Fruit fly (Drosophila melanogaster) whole organism, adult: ENCODE results near the gene elg1.

ENCODE experiments used
- CG33017 ChIP-seq: fragments of 200-800 bp; sonication (Bioruptor generic); optimal IDR thresholded peaks from 2 replicates; lab custom pipeline; 2018; ENCODE audit warnings: missing biosample characterization, mild to moderate bottlenecking, missing genetic modification characterization, moderate library complexity
- CG5204 ChIP-seq: fragments of 200-800 bp; sonication (Bioruptor generic); optimal IDR thresholded peaks from 2 replicates; lab custom pipeline; 2016; ENCODE audit warnings: missing biosample characterization, missing genetic modification characterization
- CG7101 ChIP-seq: fragments of 200-800 bp; sonication (Bioruptor generic); optimal IDR thresholded peaks from 2 replicates; lab custom pipeline; 2018; ENCODE audit warnings: missing biosample characterization, mild to moderate bottlenecking, missing genetic modification characterization, moderate library complexity
- Clk ChIP-seq: fragments of 200-800 bp; sonication (Bioruptor generic); optimal IDR thresholded peaks from 2 replicates; lab custom pipeline; 2017; ENCODE audit warnings: missing biosample characterization, missing genetic modification characterization
- Crg-1 ChIP-seq: fragments of 200-800 bp; sonication (Bioruptor generic); optimal IDR thresholded peaks from 2 replicates; lab custom pipeline; 2016; ENCODE audit warnings: missing biosample characterization, missing genetic modification characterization
- cic ChIP-seq: fragments of 200-800 bp; sonication (Bioruptor generic); optimal IDR thresholded peaks from 2 replicates; lab custom pipeline; 2017; ENCODE audit warnings: missing biosample characterization, mild to moderate bottlenecking, missing genetic modification characterization, moderate library complexity
- kay ChIP-seq: fragments of 200-800 bp; sonication (Bioruptor generic); peaks from one replicate; lab custom pipeline; 2016; ENCODE audit warnings: missing biosample characterization, missing genetic modification characterization, borderline replicate concordance
- pad ChIP-seq: fragments of 200-800 bp; sonication (Bioruptor generic); optimal IDR thresholded peaks from 3 replicates; lab custom pipeline; 2017; ENCODE audit warnings: missing biosample characterization, missing genetic modification characterization, mild to moderate bottlenecking, moderate library complexity, missing genetic modification reagents
- tj ChIP-seq: fragments of 200-800 bp; sonication (Bioruptor generic); optimal IDR thresholded peaks from 3 replicates; lab custom pipeline; 2017; ENCODE audit warnings: missing biosample characterization, mild to moderate bottlenecking, missing genetic modification characterization, moderate library complexity

DNA sequence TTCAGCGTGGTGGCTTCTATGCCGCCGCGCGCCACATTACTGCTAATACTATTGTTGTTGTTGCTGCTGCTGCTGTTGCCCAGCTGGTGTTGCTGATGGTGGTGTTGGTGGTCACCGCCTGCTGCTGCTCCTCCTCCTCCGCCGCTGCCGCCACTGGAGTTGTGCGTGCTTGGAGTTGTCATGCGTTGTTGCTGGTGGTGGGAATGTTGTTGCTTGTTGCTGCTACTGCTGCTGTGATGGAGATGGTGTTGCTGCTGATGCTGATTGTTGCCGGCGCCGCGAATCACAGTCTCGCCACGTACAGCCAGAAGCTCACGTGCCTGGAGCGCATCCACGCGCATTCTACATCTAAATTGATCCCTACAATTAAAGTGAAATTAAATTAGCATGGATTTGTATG lies 9.7 kb downstream of the elg1 start:
- TF ChIP-seq kay (GFP tag; lab: Kevin White, UChicago), result no peak
- TF ChIP-seq cic (GFP tag; lab: Kevin White, UChicago), result no peak
- no peak for TF ChIP-seq Crg-1
- TF ChIP-seq Clk (GFP tag; lab: Kevin White, UChicago), result no peak
- TF ChIP-seq CG7101, result no peak
- no peak for TF ChIP-seq pad (GFP tag; lab: Kevin White, UChicago)
- no peak for TF ChIP-seq CG5204
- no peak for TF ChIP-seq CG33017 (tag; lab: Kevin White, UChicago)
- TF ChIP-seq tj (GFP tag; lab: Kevin White, UChicago), result no peak
